Fruit fly (Drosophila melanogaster) whole organism: ENCODE results near the gene Ada2a.

Experiments used
- CG8478 ChIP-seq: fragments of >200 bp; optimal IDR thresholded peaks from 2 replicates; lab custom pipeline; 2018; ENCODE audit warnings: inconsistent platforms
- Dll ChIP-seq: fragments of >200 bp; optimal IDR thresholded peaks from 2 replicates; lab custom pipeline; 2017
- EcR ChIP-seq, 2 experiments: fragments of >200 bp; optimal IDR thresholded peaks; 2 replicates each; lab custom pipeline; 2017; ENCODE audit warnings: missing biosample characterization in 2 of 2, missing genetic modification characterization in 2 of 2, missing genetic modification reagents in 2 of 2
- pan ChIP-seq: fragments of >200 bp; optimal IDR thresholded peaks from 2 replicates; lab custom pipeline; 2017
- psq ChIP-seq: fragments of >200 bp; optimal IDR thresholded peaks from 2 replicates; lab custom pipeline; 2017
- usp ChIP-seq: fragments of >200 bp; optimal IDR thresholded peaks from 2 replicates; lab custom pipeline; 2017; ENCODE audit warnings: missing biosample characterization, missing genetic modification characterization, mixed read lengths

Gene Ada2a

DNA sequence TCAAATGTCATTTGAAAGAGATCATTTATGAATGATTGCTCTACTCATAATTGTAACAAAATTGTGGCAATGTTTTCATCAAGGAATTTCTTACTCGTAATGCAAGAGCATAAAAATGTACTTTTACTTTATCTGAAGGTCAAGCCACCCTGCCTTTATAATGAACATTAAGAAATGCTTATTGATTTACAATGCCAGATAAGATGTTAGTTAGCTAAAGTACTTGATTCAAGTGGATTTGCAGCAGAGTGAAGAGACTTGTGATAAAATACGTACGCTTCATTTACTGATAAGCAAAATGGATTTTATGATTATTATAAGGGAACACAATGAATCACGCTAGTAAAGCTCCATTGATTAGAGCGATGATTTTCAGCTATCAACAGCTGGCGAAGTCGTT, 36.5 kb upstream of the Ada2a start:
- TF ChIP-seq pan (lab: Kevin White, UChicago) = no peak
- no peak for TF ChIP-seq usp (GFP tag; lab: Kevin White, UChicago)
- TF ChIP-seq CG8478 (lab: Kevin White, UChicago) = no peak
- no peak for TF ChIP-seq Dll
- TF ChIP-seq psq (lab: Kevin White, UChicago) = no peak
- no peak for TF ChIP-seq EcR (GFP tag; optimal IDR thresholded peaks at IDR 0.05; lab: Kevin White, UChicago)

DNA sequence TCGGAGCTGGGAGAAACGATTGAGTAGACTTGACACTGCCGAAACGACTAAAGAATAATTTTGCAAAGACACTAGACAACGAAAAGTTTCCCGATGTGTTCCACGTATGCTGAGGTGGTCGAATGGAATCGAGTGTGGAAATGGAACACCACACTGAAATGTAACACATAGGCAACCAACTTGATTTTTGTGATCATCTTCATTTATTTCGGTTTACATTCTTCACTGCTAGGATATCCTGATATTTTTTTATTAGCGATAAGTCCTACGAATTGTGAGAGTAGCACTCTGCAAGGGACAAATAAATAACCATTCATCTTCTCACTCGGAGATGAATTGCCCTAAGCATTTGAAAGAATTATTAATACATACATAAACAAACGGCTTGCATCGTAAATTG, 33.4 kb upstream of the Ada2a start, which contains the start of gene CG7131:
TSS of gene CG7131 (minus strand) at position 101 of the 400 bp plus-strand sequence.
- no peak for TF ChIP-seq psq (lab: Kevin White, UChicago)
- TF ChIP-seq EcR (GFP tag; optimal IDR thresholded peaks at IDR 0.05; lab: Kevin White, UChicago) = no peak
- TF ChIP-seq Dll = no peak
- no peak for TF ChIP-seq pan (lab: Kevin White, UChicago)
- no peak for TF ChIP-seq usp (GFP tag; lab: Kevin White, UChicago)
- TF ChIP-seq CG8478 (lab: Kevin White, UChicago) = no peak

DNA sequence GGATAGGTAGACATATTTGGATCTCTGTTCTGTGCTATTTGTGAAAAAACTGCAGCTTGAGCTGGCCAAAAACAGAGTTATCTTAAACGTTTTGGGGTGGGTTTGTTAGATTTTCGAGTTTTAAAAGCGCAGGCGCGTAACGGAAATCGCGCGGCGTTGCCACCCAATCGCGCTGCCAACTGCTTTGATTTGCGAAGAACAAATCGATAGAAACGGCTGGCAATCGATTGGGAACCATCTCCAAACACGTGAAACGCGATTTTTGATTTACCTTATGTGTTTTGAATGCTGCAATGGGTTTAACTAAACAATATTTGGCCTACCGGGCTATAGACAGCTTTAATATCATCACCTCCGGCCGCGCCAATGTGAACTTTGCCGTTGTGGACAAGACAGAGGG, 28.2 kb upstream of the Ada2a start, which contains the start of the genes CG14312 and CG8064:
TSS of gene CG14312 (minus strand) at position 88 of the 400 bp plus-strand sequence.
TSS of gene CG8064 (plus strand) at position 220 of the 400 bp plus-strand sequence.
- no peak for TF ChIP-seq EcR (GFP tag; optimal IDR thresholded peaks at IDR 0.05; lab: Kevin White, UChicago)
- TF ChIP-seq usp (GFP tag; lab: Kevin White, UChicago) = no peak
- no peak for TF ChIP-seq Dll
- no peak for TF ChIP-seq CG8478 (lab: Kevin White, UChicago)
- no peak for TF ChIP-seq psq (lab: Kevin White, UChicago)
- no peak for TF ChIP-seq pan (lab: Kevin White, UChicago)

DNA sequence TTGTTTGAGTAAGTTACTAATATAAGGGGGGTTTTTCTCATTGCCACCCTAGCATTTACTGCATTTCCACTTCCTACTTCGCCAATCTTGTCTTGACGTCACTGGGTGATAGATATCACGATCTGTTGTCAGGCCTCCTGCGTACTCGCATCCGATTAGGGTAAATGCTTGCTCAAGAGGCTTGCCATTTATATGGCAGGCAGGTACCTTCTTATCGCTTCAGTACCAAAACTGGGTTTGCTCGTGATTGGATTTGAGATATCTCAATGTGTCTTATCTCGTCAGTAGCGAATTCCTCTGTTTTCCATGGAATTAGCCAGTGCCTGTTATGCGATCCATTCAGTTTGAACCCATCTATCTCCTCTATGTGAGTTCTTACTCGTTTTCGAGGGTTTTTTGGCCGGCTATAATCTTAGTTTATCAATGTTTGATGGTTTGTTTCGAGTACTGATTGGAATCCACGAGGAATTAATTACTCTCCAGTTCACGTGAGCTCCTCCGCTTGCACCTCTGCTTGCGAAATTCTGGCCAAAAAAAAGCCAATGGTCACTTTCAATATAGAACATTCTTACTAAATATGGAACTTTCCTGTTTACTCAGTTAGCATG, 25.7 kb upstream of the Ada2a start:
- TF ChIP-seq Dll (no peak), pan (lab: Kevin White, UChicago) (no peak), psq (lab: Kevin White, UChicago) (no peak)

DNA sequence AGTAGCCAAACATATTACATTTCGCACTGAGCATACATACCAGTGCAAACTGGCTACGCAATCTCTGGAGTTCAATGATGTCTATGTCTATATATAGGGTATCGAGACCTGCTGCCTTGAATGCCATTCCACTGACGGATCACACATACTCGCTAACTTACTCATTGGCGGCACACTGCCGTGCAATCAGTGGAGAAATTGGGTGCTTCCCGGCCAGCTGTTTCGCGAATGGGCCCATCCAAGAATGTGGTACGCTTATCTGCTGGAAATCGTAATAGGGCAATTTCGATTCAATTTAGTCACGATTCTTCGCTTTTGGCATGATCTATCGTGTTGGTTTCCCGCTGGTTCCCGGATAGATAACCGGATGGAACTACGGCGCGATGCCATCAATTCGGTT, 24.8 kb upstream of the Ada2a start:
- no peak for TF ChIP-seq psq (lab: Kevin White, UChicago)
- TF ChIP-seq usp (GFP tag; lab: Kevin White, UChicago) = no peak
- TF ChIP-seq pan (lab: Kevin White, UChicago) = no peak
- no peak for TF ChIP-seq CG8478 (lab: Kevin White, UChicago)
- no peak for TF ChIP-seq Dll
- TF ChIP-seq EcR (GFP tag; optimal IDR thresholded peaks at IDR 0.05; lab: Kevin White, UChicago) = no peak

DNA sequence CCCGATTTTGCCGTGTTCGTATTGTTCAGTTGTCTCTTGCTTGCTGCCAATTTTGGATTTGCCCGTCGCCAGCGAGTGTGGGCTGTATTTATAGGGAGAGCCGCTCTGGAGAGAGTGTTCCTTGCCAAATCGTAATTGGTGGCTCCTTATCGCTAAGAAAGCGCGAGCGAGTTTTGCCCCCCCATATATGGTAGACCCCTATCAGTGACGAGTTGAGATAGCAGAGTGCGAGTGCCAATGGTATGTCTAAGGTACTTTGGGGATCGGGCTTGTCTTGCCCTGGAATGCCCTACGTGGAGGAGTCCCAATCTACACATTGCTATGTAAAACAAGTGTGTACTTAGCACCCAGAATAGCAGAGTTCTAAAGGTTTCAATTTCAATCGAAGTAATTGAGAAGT, 24.2 kb upstream of the Ada2a start, which contains the start of gene CG7142:
TSS of gene CG7142 (minus strand) at position 29 of the 400 bp plus-strand sequence.
- TF ChIP-seq usp (GFP tag; lab: Kevin White, UChicago) (no peak), CG8478 (lab: Kevin White, UChicago) (no peak), Dll (no peak), EcR (GFP tag; optimal IDR thresholded peaks at IDR 0.05; lab: Kevin White, UChicago) (no peak), pan (lab: Kevin White, UChicago) (no peak)

DNA sequence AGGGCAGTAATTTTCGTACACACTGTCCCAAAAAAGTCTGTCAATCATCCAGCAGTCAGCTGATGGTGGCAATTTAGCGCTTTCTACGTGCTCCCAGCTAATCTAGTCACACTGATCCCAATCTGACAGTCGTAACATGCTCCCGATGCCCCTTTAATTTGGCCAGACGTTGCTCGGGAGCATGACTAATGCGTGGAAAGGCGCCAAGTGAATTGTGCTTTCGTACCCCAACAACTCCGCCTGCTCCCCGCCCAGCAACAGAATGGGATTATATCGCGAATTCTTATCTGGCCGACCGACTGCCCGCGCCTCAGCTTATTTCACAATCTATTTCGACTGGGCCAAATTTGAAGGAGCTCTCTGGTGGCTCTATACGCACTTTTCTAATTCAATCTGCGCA, 22.1 kb upstream of the Ada2a start:
- TF ChIP-seq CG8478 (lab: Kevin White, UChicago) = no peak
- TF ChIP-seq EcR (GFP tag; optimal IDR thresholded peaks at IDR 0.05; lab: Kevin White, UChicago) = no peak
- TF ChIP-seq psq (lab: Kevin White, UChicago) = no peak
- no peak for TF ChIP-seq usp (GFP tag; lab: Kevin White, UChicago)
- TF ChIP-seq pan (lab: Kevin White, UChicago) = no peak
- TF ChIP-seq Dll = no peak

DNA sequence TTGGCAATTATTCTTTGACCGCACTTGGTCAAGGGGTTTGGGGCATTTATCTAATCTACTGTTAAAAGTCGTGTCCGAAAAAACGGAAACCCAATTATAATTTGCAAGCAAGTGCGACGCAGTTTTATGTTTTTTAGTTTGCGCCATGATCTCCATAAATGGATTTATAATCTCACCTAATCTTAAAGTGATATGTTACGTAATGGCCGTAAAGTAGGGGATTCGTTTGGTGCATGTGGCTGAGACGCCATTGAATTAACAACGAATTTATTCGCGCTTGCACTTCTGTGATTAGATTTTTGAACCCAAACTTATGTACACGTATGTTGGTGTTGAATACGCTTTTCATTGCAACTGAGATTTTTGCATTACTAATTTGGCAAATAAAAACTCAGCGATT, 21.4 kb upstream of the Ada2a start:
- TF ChIP-seq psq (lab: Kevin White, UChicago) = no peak
- no peak for TF ChIP-seq pan (lab: Kevin White, UChicago)
- no peak for TF ChIP-seq CG8478 (lab: Kevin White, UChicago)
- no peak for TF ChIP-seq EcR (GFP tag; optimal IDR thresholded peaks at IDR 0.05; lab: Kevin White, UChicago)
- TF ChIP-seq Dll = no peak
- TF ChIP-seq usp (GFP tag; lab: Kevin White, UChicago) = no peak

DNA sequence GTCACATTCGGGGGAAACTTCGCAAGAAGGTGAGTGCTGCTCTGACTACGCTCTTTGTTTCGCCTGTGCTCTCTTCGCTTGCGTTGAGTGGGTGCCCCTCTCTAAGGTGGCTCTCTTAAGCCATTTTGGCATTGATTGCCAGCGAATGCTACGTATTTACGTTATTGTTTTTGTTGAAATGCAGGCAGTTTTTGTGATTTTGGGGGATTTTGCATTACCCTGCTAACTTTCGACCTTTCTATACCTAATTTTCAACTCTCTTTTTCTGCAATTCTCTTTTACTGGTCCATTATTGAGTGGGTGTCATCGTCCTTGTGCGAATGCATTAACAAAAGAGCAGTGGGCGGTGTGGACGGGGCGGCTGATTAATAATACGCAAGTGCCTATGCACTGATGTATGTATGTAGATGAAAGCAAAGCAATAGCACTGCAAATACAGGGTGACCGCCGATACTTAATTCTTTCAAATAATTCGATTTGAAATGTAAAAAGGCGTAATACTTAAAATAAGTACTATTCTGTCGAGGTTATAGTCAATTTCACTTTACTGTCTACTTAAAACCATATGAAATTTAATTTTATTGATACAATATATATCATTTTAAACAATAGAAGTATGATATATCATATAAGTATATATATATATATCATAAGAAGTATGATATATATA, 20.0 kb upstream of the Ada2a start:
- TF ChIP-seq usp (GFP tag; lab: Kevin White, UChicago) = no peak
- TF ChIP-seq EcR (GFP tag; optimal IDR thresholded peaks at IDR 0.05; lab: Kevin White, UChicago) = no peak
- no peak for TF ChIP-seq Dll
- no peak for TF ChIP-seq CG8478 (lab: Kevin White, UChicago)
- no peak for TF ChIP-seq psq (lab: Kevin White, UChicago)
- no peak for TF ChIP-seq pan (lab: Kevin White, UChicago)

DNA sequence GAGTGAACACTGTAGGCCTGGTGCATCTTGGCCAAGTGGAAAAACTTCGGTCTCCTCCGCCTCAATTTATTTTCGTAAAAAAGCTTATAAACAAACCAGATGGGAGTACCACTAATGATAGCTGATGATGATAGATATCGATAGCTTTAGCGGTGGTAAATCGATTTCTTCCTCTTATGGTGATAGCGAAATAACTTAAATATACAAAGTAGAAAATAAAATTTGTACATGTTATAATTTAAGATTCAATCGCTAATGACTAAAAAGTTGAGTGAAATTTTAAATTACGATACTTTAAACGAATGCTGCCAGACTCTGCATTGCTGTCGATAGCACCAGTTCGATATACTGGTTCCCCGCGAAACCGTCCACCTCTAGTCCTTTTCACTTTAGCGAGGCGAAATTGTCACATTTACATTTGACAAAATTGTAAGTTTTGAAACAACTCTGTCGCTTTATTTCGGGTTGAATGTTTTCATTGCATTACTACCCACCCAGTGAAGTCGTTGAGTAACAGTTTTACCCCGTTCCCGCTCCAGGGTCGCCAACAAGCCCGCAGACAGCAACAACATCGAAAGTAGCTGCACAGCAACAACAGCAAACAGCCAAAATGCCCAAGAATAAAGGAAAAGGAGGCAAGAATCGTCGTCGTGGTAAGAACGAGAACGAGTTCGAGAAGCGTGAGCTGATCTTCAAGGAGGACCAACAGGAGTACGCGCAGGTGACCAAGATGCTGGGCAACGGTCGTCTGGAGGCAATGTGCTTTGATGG, 19.2 kb upstream of the Ada2a start, which contains the start of the genes Vps39 and eIF1A:
TSS of gene Vps39 (minus strand) at position 119 of the 771 bp plus-strand sequence.
TSS of gene eIF1A (plus strand) at position 338 of the 771 bp plus-strand sequence.
- TF ChIP-seq usp (GFP tag; lab: Kevin White, UChicago) = no peak
- no peak for TF ChIP-seq Dll

DNA sequence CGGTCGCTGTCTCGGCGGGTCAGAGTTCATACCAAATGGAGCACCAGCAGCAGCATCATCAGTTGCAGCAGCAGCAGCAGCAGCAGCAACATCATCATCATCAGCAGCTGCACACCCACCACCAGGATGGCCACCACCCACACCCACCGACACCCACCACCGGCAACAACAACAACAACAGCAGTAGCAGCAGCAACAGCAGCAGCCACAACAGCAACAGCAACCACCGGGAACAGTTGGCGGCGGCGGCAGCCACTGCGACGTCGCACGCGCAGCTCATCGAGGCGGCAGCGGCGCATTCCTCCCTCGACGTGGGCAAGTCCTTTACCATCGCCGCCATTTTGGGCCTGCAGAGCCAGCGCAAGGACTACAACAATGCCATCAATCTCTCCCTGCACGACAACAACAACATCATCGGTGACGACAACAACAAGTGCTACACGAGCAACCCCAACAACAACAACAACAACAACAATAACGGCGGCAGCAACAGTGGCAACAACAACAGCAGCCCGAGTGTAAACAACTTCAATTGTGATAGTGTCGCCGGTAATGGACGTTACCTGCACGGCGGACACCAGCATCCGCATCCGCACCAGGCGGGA, 14.6 kb upstream of the Ada2a start:
- TF ChIP-seq EcR (GFP tag; optimal IDR thresholded peaks at IDR 0.05; lab: Kevin White, UChicago) = no peak
- TF ChIP-seq pan (lab: Kevin White, UChicago) = no peak
- TF ChIP-seq CG8478 (lab: Kevin White, UChicago) = no peak
- TF ChIP-seq Dll = no peak
